Fruit fly (Drosophila melanogaster) whole organism, adult: ENCODE measurements around the gene CG34393.

Experiments
- CG11617 ChIP-seq: fragments of 200-800 bp; sonication (Bioruptor generic); optimal IDR thresholded peaks from 2 replicates; lab custom pipeline; 2017; ENCODE audit warnings: mild to moderate bottlenecking, missing biosample characterization, missing genetic modification reagents, missing genetic modification characterization
- CG12768 ChIP-seq: fragments of 200-800 bp; sonication (Bioruptor generic); optimal IDR thresholded peaks from 2 replicates; lab custom pipeline; 2017; ENCODE audit warnings: missing biosample characterization, missing genetic modification characterization, mild to moderate bottlenecking, moderate library complexity, missing genetic modification reagents
- CG14711 ChIP-seq: fragments of 200-800 bp; sonication (Bioruptor generic); optimal IDR thresholded peaks from 2 replicates; lab custom pipeline; 2018; ENCODE audit warnings: missing biosample characterization, mild to moderate bottlenecking, missing genetic modification characterization, moderate library complexity
- CG1620 ChIP-seq: fragments of 200-800 bp; sonication (Bioruptor generic); optimal IDR thresholded peaks from 2 replicates; lab custom pipeline; 2016; ENCODE audit warnings: missing biosample characterization, missing genetic modification characterization
- CG33017 ChIP-seq: fragments of 200-800 bp; sonication (Bioruptor generic); optimal IDR thresholded peaks from 2 replicates; lab custom pipeline; 2018; ENCODE audit warnings: missing biosample characterization, mild to moderate bottlenecking, missing genetic modification characterization, moderate library complexity
- CG5204 ChIP-seq: fragments of 200-800 bp; sonication (Bioruptor generic); optimal IDR thresholded peaks from 2 replicates; lab custom pipeline; 2016; ENCODE audit warnings: missing biosample characterization, missing genetic modification characterization
- CG7045 ChIP-seq: fragments of 200-800 bp; sonication (Bioruptor generic); optimal IDR thresholded peaks from 2 replicates; lab custom pipeline; 2017; ENCODE audit warnings: missing biosample characterization, mild to moderate bottlenecking, missing genetic modification characterization
- CG7101 ChIP-seq: fragments of 200-800 bp; sonication (Bioruptor generic); optimal IDR thresholded peaks from 2 replicates; lab custom pipeline; 2018; ENCODE audit warnings: missing biosample characterization, mild to moderate bottlenecking, missing genetic modification characterization, moderate library complexity
- Clk ChIP-seq: fragments of 200-800 bp; sonication (Bioruptor generic); optimal IDR thresholded peaks from 2 replicates; lab custom pipeline; 2017; ENCODE audit warnings: missing biosample characterization, missing genetic modification characterization
- Crg-1 ChIP-seq: fragments of 200-800 bp; sonication (Bioruptor generic); optimal IDR thresholded peaks from 2 replicates; lab custom pipeline; 2016; ENCODE audit warnings: missing biosample characterization, missing genetic modification characterization
- Hr96 ChIP-seq: fragments of 200-800 bp; sonication (Bioruptor generic); optimal IDR thresholded peaks from 2 replicates; lab custom pipeline; 2016; ENCODE audit warnings: missing biosample characterization, missing genetic modification characterization
- Mnt ChIP-seq: fragments of 200-800 bp; sonication (Bioruptor generic); optimal IDR thresholded peaks from 2 replicates; lab custom pipeline; 2016; ENCODE audit warnings: missing biosample characterization, mild to moderate bottlenecking, missing genetic modification characterization
- bab1 ChIP-seq: fragments of 200-800 bp; sonication (Bioruptor generic); optimal IDR thresholded peaks from 3 replicates; lab custom pipeline; 2019; ENCODE audit warnings: missing biosample characterization, mild to moderate bottlenecking, missing genetic modification characterization, moderate library complexity
- cic ChIP-seq: fragments of 200-800 bp; sonication (Bioruptor generic); optimal IDR thresholded peaks from 2 replicates; lab custom pipeline; 2017; ENCODE audit warnings: missing biosample characterization, mild to moderate bottlenecking, missing genetic modification characterization, moderate library complexity
- cnc ChIP-seq, 2 experiments: fragments of >200 bp; optimal IDR thresholded peaks; 2 replicates each; lab custom pipeline; 2017
- kay ChIP-seq: fragments of 200-800 bp; sonication (Bioruptor generic); peaks from one replicate; lab custom pipeline; 2016; ENCODE audit warnings: missing biosample characterization, missing genetic modification characterization, borderline replicate concordance
- ovo ChIP-seq: fragments of 200-800 bp; sonication (Bioruptor generic); optimal IDR thresholded peaks from 2 replicates; lab custom pipeline; 2016; ENCODE audit warnings: missing biosample characterization, missing genetic modification characterization
- pad ChIP-seq: fragments of 200-800 bp; sonication (Bioruptor generic); optimal IDR thresholded peaks from 3 replicates; lab custom pipeline; 2017; ENCODE audit warnings: missing biosample characterization, missing genetic modification characterization, mild to moderate bottlenecking, moderate library complexity, missing genetic modification reagents
- tj ChIP-seq: fragments of 200-800 bp; sonication (Bioruptor generic); optimal IDR thresholded peaks from 3 replicates; lab custom pipeline; 2017; ENCODE audit warnings: missing biosample characterization, mild to moderate bottlenecking, missing genetic modification characterization, moderate library complexity
- toe ChIP-seq: fragments of 200-800 bp; sonication (Bioruptor generic); optimal IDR thresholded peaks from 2 replicates; lab custom pipeline; 2016; ENCODE audit warnings: missing biosample characterization, missing genetic modification characterization

Gene CG34393

dm6 chr2L:3154749-3155148 is 45.5 kb downstream of the CG34393 start:
- TF ChIP-seq CG12768 (GFP tag; lab: Kevin White, UChicago): no peak
- no peak for TF ChIP-seq CG14711 (tag; lab: Kevin White, UChicago)
- no peak for TF ChIP-seq Clk (GFP tag; lab: Kevin White, UChicago)
- no peak for TF ChIP-seq CG7045 (GFP tag; lab: Kevin White, UChicago)
- TF ChIP-seq CG5204 (GFP tag; lab: Kevin White, UChicago): no peak
- TF ChIP-seq Crg-1: no peak

DNA sequence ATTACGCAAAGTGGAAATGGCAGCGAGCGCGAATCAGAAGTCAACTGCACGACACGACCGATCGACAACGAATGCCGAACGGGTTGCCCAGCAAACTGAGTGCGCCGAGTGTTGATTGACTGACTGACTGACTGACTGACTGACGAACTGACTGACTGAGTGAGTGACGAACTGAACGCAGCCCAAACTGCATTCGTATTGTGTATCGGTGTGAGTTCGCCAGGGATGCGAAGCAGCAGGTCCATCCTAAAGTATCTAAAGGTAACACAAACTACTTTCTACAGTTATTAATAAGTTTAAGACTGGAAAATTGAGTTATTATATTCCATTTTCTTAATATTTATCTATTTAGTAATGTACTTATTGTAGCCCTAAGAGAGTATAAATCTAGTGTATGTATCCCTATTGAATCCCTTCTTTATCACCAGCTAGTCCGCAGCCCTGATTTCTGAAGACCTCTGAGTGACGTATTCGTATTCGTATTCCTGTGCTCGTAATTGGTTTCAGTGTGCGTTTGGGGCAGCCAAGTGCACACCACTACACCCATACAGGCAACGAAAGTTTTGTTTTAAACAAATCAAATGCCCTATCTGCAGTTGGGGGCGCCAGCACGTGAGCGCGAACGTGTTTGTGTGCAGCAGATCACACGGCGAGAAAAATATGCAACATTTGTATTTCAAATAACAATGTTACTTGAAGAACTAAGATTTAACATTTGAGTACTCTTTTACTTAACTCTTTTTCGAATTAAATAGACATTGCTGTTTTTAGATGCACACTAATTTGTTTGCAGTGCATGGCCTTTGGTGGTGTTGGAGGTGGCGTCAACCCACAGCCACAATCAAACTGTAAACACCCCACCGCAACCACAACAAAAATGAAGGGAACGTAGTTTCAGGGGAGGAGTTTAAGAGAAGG is 47.3 kb downstream of the CG34393 start:
- TF ChIP-seq CG7045 (GFP tag; lab: Kevin White, UChicago) (peak; percentile 27), CG5204 (GFP tag; lab: Kevin White, UChicago) (peak; percentile 61), tj (GFP tag; lab: Kevin White, UChicago) (peak; percentile 29), CG12768 (GFP tag; lab: Kevin White, UChicago) (peak; percentile 65), CG33017 (peak; percentile 80), Mnt (GFP tag; lab: Kevin White, UChicago) (peak; percentile 34), toe (GFP tag; lab: Kevin White, UChicago) (peak; percentile 16), Crg-1 (no peak), cnc (optimal IDR thresholded peaks at IDR 0.05; lab: Kevin White, UChicago) (no peak), CG14711 (tag; lab: Kevin White, UChicago) (peak; percentile 63), CG7101 (peak; percentile 75), pad (GFP tag; lab: Kevin White, UChicago) (peak; percentile 29), Hr96 (GFP tag; lab: Kevin White, UChicago) (peak; percentile 62), ovo (GFP tag; lab: Kevin White, UChicago) (no peak), bab1 (GFP tag; lab: Kevin White, UChicago) (peak; percentile 28), Clk (GFP tag; lab: Kevin White, UChicago) (peak; percentile 14), CG1620 (GFP tag; lab: Kevin White, UChicago) (no peak), CG11617 (GFP tag; lab: Kevin White, UChicago) (peak; percentile 39), kay (GFP tag; lab: Kevin White, UChicago) (peak; percentile 86), cic (GFP tag; lab: Kevin White, UChicago) (no peak)

DNA sequence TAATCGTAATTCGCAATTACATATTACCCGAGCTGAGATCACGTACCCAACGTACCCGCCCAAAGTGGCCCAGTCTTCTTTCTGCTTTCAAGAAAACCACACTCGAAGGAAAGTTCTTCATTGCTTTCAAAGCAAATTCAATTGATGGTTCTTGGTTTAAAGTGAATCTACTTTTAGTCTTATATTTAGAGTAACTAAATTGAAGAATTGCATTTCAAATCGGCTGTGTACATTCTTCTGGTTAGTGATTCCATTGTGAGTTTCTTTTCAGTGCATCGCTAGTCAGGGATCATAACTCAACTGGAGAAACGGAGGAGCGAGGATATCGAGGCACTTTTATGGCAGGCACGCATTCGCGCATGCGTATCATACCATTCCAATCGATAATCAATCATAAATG is 48.6 kb downstream of the CG34393 start:
- TF ChIP-seq CG7045 (GFP tag; lab: Kevin White, UChicago) (no peak), bab1 (GFP tag; lab: Kevin White, UChicago) (no peak), Hr96 (GFP tag; lab: Kevin White, UChicago) (no peak), CG5204 (GFP tag; lab: Kevin White, UChicago) (no peak), CG14711 (tag; lab: Kevin White, UChicago) (no peak), CG11617 (GFP tag; lab: Kevin White, UChicago) (no peak), CG12768 (GFP tag; lab: Kevin White, UChicago) (no peak), cic (GFP tag; lab: Kevin White, UChicago) (no peak), cnc (optimal IDR thresholded peaks at IDR 0.05; lab: Kevin White, UChicago) (no peak), pad (GFP tag; lab: Kevin White, UChicago) (no peak), Clk (GFP tag; lab: Kevin White, UChicago) (no peak), kay (GFP tag; lab: Kevin White, UChicago) (no peak), CG1620 (GFP tag; lab: Kevin White, UChicago) (no peak), toe (GFP tag; lab: Kevin White, UChicago) (no peak), ovo (GFP tag; lab: Kevin White, UChicago) (no peak), CG7101 (no peak), Crg-1 (no peak), CG33017 (no peak), Mnt (GFP tag; lab: Kevin White, UChicago) (no peak), tj (GFP tag; lab: Kevin White, UChicago) (no peak)

DNA sequence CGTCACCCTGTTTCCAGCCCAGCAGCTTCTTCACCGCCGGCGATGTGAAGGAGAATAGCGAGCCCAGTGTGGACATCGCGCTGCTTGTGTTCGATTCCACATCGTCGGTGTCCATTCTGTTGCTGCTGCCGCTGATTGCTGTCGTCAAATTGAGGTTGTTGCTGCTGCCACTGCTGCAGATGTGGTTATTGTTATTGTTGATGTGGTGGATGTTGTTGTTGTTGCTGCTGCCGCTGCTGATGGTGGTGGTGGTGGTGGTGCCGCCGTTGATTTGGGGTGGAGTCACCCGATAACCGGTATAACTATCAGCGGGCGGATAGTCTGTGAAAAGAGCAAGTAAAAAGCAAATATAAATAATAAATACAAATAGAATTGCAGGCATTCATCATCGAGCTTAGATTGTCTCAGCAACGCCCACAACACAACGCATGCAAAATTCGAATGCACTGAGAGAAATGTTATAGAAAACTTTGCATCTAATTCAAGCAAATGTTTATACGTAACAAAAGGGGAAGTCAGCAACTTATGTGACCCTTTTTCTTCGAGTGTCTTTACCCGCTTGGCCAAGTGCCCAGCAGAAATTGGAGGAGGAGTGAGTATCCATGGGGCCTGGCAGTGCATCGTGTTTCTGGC is 51.2 kb downstream of the CG34393 start:
- no peak for TF ChIP-seq bab1 (GFP tag; lab: Kevin White, UChicago)
- TF ChIP-seq CG1620 (GFP tag; lab: Kevin White, UChicago): no peak
- TF ChIP-seq toe (GFP tag; lab: Kevin White, UChicago): no peak
- TF ChIP-seq CG7101: no peak
- no peak for TF ChIP-seq cnc (optimal IDR thresholded peaks at IDR 0.05; lab: Kevin White, UChicago)
- no peak for TF ChIP-seq CG12768 (GFP tag; lab: Kevin White, UChicago)
- TF ChIP-seq cic (GFP tag; lab: Kevin White, UChicago): no peak
- TF ChIP-seq CG33017: no peak
- no peak for TF ChIP-seq kay (GFP tag; lab: Kevin White, UChicago)
- no peak for TF ChIP-seq Mnt (GFP tag; lab: Kevin White, UChicago)
- TF ChIP-seq Hr96 (GFP tag; lab: Kevin White, UChicago): no peak
- no peak for TF ChIP-seq CG14711 (tag; lab: Kevin White, UChicago)
- no peak for TF ChIP-seq tj (GFP tag; lab: Kevin White, UChicago)
- no peak for TF ChIP-seq ovo (GFP tag; lab: Kevin White, UChicago)
- TF ChIP-seq Clk (GFP tag; lab: Kevin White, UChicago): no peak
- TF ChIP-seq CG5204 (GFP tag; lab: Kevin White, UChicago): no peak
- no peak for TF ChIP-seq pad (GFP tag; lab: Kevin White, UChicago)
- no peak for TF ChIP-seq CG11617 (GFP tag; lab: Kevin White, UChicago)
- TF ChIP-seq CG7045 (GFP tag; lab: Kevin White, UChicago): no peak
- TF ChIP-seq Crg-1: no peak
